Fruit fly (Drosophila melanogaster): ENCODE measurements around the gene TTLL1B.

dm6 chr3L:4611311-4611710 lies 36.8 kb upstream of the TTLL1B start:
- TF ChIP-seq CG8478 (optimal IDR thresholded peaks at IDR 0.05) = no peak
- TF ChIP-seq CTCF (optimal IDR thresholded peaks at IDR 0.05) = no peak
